Fruit fly (Drosophila melanogaster) whole organism, pupa: Measurements from ENCODE around the gene CG44325.

Source experiments
- CG10348 ChIP-seq: fragments of 200-800 bp; sonication (Bioruptor generic); IDR thresholded peaks from 2 replicates; pipeline ENCODE4 v1.3.6; 2022; ENCODE audit warnings: missing biosample characterization, missing genetic modification characterization
- CG12605 ChIP-seq: fragments of 200-800 bp; sonication (Bioruptor generic); IDR thresholded peaks from 2 replicates; pipeline ENCODE4 v1.3.6; 2022; ENCODE audit warnings: missing biosample characterization, missing genetic modification characterization
- CG13204 ChIP-seq: fragments of 200-800 bp; sonication (Bioruptor generic); optimal IDR thresholded peaks from 2 replicates; lab custom pipeline; 2018; ENCODE audit warnings: missing biosample characterization, mild to moderate bottlenecking, missing genetic modification characterization, moderate library complexity
- CG14655 ChIP-seq: fragments of 200-800 bp; sonication (Bioruptor generic); optimal IDR thresholded peaks from 3 replicates; lab custom pipeline; 2017; ENCODE audit warnings: mild to moderate bottlenecking, missing biosample characterization, missing genetic modification reagents, missing genetic modification characterization
- CG15710 ChIP-seq: fragments of 200-800 bp; sonication (Bioruptor generic); optimal IDR thresholded peaks from 2 replicates; lab custom pipeline; 2018; ENCODE audit warnings: missing biosample characterization, mild to moderate bottlenecking, missing genetic modification characterization, moderate library complexity
- CG17806 ChIP-seq: fragments of 200-800 bp; sonication (Bioruptor generic); optimal IDR thresholded peaks from 2 replicates; lab custom pipeline; 2018; ENCODE audit warnings: missing biosample characterization, mild to moderate bottlenecking, missing genetic modification characterization, moderate library complexity
- CG32121 ChIP-seq: fragments of 200-800 bp; sonication (Bioruptor generic); IDR thresholded peaks from 2 replicates; pipeline ENCODE4 v1.3.6; 2022; ENCODE audit warnings: missing biosample characterization, missing genetic modification characterization
- CG34367 ChIP-seq: fragments of 200-800 bp; sonication (Bioruptor generic); optimal IDR thresholded peaks from 2 replicates; lab custom pipeline; 2018; ENCODE audit warnings: missing biosample characterization, mild to moderate bottlenecking, missing genetic modification characterization
- CG4496 ChIP-seq: fragments of 200-800 bp; sonication (Bioruptor generic); IDR thresholded peaks from 3 replicates; pipeline ENCODE4 v1.3.6; 2022; ENCODE audit warnings: missing biosample characterization, missing genetic modification characterization
- CG8159 ChIP-seq: fragments of 200-800 bp; sonication (Bioruptor generic); optimal IDR thresholded peaks from 3 replicates; lab custom pipeline; 2018; ENCODE audit warnings: missing biosample characterization, mild to moderate bottlenecking, missing genetic modification characterization, moderate library complexity
- CG8301 ChIP-seq: fragments of 200-800 bp; sonication (Bioruptor generic); optimal IDR thresholded peaks from 2 replicates; lab custom pipeline; 2018; ENCODE audit warnings: missing biosample characterization, mild to moderate bottlenecking, missing genetic modification characterization
- CG9948 ChIP-seq: fragments of 200-800 bp; sonication (Bioruptor generic); optimal IDR thresholded peaks from 2 replicates; lab custom pipeline; 2018; ENCODE audit warnings: missing biosample characterization, mild to moderate bottlenecking, missing genetic modification characterization, moderate library complexity
- D1 ChIP-seq: fragments of 200-800 bp; sonication (Bioruptor generic); optimal IDR thresholded peaks from 2 replicates; lab custom pipeline; 2018; ENCODE audit warnings: missing biosample characterization, mild to moderate bottlenecking, missing genetic modification characterization, moderate library complexity
- EcR ChIP-seq: fragments of 200-800 bp; sonication (Bioruptor generic); optimal IDR thresholded peaks from 3 replicates; lab custom pipeline; 2019; ENCODE audit warnings: missing biosample characterization, missing genetic modification characterization, mild to moderate bottlenecking, moderate library complexity, missing genetic modification reagents
- Ets98B ChIP-seq: fragments of 200-800 bp; sonication (Bioruptor generic); IDR thresholded peaks from 2 replicates; pipeline ENCODE4 v1.3.6; 2022; ENCODE audit warnings: missing biosample characterization, missing genetic modification characterization
- Pif1A ChIP-seq: fragments of 200-800 bp; sonication (Bioruptor generic); optimal IDR thresholded peaks from 3 replicates; lab custom pipeline; 2016; ENCODE audit warnings: missing biosample characterization, missing genetic modification characterization
- Pif1B ChIP-seq: fragments of 200-800 bp; sonication (Bioruptor generic); optimal IDR thresholded peaks from 3 replicates; lab custom pipeline; 2016; ENCODE audit warnings: missing biosample characterization, missing genetic modification characterization
- Snoo ChIP-seq: fragments of 200-800 bp; sonication (Bioruptor generic); optimal IDR thresholded peaks from 3 replicates; lab custom pipeline; 2017; ENCODE audit warnings: missing biosample characterization, mild to moderate bottlenecking, missing genetic modification characterization, inconsistent platforms
- fd96Ca ChIP-seq: fragments of 200-800 bp; sonication (Bioruptor generic); IDR thresholded peaks from 3 replicates; pipeline ENCODE4 v1.3.6; 2022; ENCODE audit warnings: missing biosample characterization, missing genetic modification characterization
- gl ChIP-seq: fragments of 200-800 bp; sonication (Bioruptor generic); optimal IDR thresholded peaks from 2 replicates; lab custom pipeline; 2018; ENCODE audit warnings: missing biosample characterization, mild to moderate bottlenecking, missing genetic modification characterization
- rn ChIP-seq: fragments of 200-800 bp; sonication (Bioruptor generic); IDR thresholded peaks from 2 replicates; pipeline ENCODE4 v1.3.6; 2022; ENCODE audit warnings: missing biosample characterization, missing genetic modification characterization

The CG44325 gene

DNA sequence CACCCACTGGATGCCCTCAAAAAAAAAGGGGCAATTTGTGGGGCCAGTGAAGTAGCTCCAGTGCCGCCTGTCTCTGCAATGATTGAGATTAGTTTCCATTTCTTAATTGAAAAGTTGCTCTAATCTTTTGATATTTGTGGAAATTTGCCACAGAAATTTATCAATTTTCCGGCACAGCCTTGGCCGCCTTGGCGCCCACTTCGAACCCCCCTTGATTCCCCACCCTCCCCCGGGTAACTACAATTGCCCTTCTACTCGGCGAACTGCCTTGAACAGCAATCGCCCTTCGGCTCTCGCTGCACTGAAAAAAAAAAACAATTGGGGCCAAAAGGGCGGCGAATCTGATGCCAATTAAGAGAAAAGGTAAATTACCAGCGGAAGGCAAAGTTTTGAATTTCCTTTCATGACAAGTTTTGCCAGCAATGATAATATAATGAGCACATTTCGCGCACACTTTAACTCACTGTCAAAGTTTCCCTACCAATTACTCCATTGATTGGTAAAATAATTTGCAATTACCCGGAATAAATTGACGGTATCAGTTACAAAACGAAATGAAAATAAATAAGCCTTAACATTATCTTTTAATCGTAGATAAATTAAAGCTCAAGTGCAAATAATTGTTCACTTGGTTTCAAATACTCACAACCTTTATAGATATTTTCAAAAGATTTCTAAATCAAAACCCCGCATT is 41.5 kb upstream of the CG44325 start:
- peak; percentile 1 for TF ChIP-seq CG14655 (GFP tag; lab: Kevin White, UChicago)
- no peak for TF ChIP-seq EcR (GFP tag; lab: Kevin White, UChicago)

DNA sequence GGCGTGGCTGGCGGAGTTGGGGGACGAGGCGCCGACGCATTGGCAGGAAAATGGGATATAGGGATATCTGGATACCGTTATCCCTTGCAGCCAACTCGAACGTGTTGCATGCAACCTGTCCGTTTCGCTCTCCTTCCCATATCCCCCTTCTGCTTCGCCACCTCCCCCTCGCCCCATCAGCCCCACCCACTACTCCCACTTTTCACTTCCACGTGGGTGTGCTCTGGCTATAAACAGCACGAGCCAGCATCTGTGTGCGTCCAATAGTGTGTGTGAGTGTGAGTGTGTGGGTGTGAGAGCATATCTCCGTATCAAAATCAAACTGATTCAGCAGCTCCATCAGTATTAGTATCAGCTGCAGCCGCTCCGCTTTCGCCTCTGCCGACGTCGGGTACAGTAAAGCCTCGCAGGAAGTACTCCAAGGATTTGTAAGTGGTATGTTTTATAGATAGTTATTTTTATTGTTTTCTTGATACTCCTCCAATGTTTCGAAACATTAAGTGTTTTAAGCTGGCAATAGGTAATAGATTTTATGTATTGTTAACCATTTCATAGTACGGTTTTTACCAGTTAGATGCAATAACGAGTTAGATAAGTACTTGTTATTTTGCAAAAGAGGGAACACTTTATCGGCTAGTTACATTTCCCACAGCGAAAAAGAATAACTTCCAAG is 40.8 kb upstream of the CG44325 start:
- TF ChIP-seq CG32121: no peak
- TF ChIP-seq CG8301 (tag; lab: Kevin White, UChicago): peak; percentile 45
- no peak for TF ChIP-seq CG9948 (tag; lab: Kevin White, UChicago)
- peak; percentile 46; the same call in 1 of the 3 replicates for TF ChIP-seq fd96Ca (GFP tag; lab: Robert Waterston, UW)
- TF ChIP-seq CG34367: no peak
- no peak for TF ChIP-seq CG13204 (GFP tag; lab: Kevin White, UChicago)
- no peak for TF ChIP-seq EcR (GFP tag; lab: Kevin White, UChicago)
- no peak for TF ChIP-seq rn
- no peak for TF ChIP-seq gl
- TF ChIP-seq CG14655 (GFP tag; lab: Kevin White, UChicago): peak; percentile 63
- TF ChIP-seq D1 (tag; lab: Kevin White, UChicago): no peak
- no peak for TF ChIP-seq Ets98B
- no peak for TF ChIP-seq Pif1B (GFP tag; lab: Kevin White, UChicago)
- no peak for TF ChIP-seq Snoo
- TF ChIP-seq CG10348 (GFP tag; lab: Robert Waterston, UW): no peak
- TF ChIP-seq CG15710 (tag; lab: Kevin White, UChicago): no peak
- TF ChIP-seq Pif1A (GFP tag; lab: Kevin White, UChicago): no peak
- TF ChIP-seq CG17806 (tag; lab: Kevin White, UChicago): peak; percentile 18
- 0 out of 3 replicates have a peak, but pooled peaks have one; percentile 38 for TF ChIP-seq CG4496 (GFP tag; lab: Robert Waterston, UW)
- TF ChIP-seq CG8159 (tag; lab: Kevin White, UChicago): peak; percentile 47
- TF ChIP-seq, all 21 proteins: peak for 6

DNA sequence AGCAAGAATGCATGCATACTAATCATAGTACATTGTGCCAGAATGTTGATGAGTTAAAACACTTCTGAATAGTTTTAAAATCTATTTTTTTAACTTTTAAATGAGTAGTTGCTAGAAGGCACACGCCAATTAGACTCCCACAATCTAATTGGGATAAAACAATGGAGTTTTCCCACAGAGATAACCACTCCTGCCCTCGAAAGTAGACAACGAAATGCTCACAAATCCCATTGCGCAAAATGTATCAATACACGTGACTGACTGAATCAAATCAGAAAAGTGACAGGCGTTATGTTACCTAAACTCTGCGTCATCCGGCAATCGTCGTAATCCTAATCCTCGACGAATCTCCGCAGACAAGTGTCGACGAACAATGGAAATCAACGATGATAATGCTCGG is 39.5 kb upstream of the CG44325 start:
- no peak for TF ChIP-seq D1 (tag; lab: Kevin White, UChicago)
- TF ChIP-seq CG12605 (GFP tag; lab: Robert Waterston, UW): no peak
- no peak for TF ChIP-seq CG8159 (tag; lab: Kevin White, UChicago)

DNA sequence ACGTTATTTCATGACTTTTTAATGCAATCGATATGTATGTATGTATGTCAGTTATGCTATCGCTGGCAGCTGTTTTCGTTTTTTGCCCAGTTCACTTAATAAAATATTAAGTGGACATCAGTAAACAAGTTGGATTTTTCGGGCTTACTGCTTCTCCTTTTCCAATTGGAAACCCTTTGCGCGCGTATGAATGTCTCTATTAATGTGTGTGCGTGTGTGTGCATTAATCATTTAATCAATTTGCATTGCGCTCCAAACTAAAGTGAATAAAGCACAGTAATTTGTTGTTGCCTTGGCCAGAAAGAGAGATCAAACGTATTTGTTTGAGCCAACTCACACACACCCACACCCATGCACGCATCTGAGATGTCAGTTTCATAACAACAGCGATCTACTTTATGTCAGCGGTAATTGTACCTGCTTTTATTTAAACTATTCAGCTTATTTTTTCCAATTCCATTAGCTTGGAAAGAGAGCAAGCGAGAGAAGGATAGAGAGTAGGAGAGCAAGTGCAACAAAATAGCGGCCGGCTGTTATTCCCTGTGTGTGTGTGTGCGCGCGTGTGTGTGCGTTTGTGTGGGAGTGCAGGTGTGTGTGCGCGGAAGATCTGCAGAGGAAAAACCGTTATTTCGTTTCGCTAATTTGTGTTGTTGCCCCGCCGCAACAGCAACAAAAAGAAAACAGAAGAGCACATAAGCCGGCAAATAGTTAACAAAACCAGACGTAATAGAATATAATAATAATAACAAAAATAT is 32.0 kb upstream of the CG44325 start:
- TF ChIP-seq CG34367 (no peak), CG32121 (no peak), CG10348 (GFP tag; lab: Robert Waterston, UW) (no peak), CG15710 (tag; lab: Kevin White, UChicago) (no peak), CG13204 (GFP tag; lab: Kevin White, UChicago) (no peak), Snoo (no peak), CG4496 (GFP tag; lab: Robert Waterston, UW) (no peak), Ets98B (no peak), EcR (GFP tag; lab: Kevin White, UChicago) (no peak), gl (no peak), CG12605 (GFP tag; lab: Robert Waterston, UW) (no peak), CG14655 (GFP tag; lab: Kevin White, UChicago) (no peak), CG9948 (tag; lab: Kevin White, UChicago) (no peak), Pif1A (GFP tag; lab: Kevin White, UChicago) (no peak), CG8159 (tag; lab: Kevin White, UChicago) (no peak)

DNA sequence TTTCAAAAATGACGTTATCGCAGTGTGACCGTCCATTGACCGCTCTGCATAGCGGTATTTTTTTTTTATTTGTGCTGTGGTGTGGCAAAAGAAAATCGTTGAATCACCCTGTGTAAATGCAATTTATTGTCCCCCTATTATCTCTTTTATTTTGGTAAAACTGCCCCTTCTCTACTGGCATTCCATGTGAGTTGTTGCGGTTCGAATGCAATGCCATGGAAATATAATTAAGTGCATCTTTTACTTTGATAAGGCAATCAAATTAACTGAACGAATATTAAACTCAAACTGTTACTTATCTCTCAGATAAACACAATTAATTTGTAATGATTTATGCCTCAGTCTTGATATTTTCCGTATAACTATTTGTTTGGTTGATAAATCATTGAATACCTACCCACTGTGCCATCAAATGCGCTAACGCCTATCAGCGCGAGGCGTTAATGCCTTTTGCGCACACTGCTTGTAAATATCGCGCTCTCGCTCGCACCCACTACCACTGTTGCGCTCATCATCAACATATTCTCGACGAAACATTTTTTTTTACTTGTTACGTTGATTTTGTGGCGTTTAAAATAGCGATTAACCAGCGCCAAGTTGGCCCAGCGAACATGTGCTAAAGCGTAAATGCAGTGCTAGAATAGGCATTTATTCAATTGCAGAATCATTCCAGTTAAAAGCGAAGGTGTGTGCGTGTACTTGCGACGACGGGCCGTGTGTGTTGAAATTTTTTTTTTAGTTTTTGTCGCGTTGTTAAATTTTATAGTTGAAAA is 31.0 kb upstream of the CG44325 start:
- TF ChIP-seq fd96Ca (GFP tag; lab: Robert Waterston, UW) (no peak; the same call in 2 of the 3 replicates), Snoo (peak; percentile 23), Ets98B (no peak; the same call in 1 of the 2 replicates), CG8159 (tag; lab: Kevin White, UChicago) (peak; percentile 40), CG12605 (GFP tag; lab: Robert Waterston, UW) (no peak), CG8301 (tag; lab: Kevin White, UChicago) (peak; percentile 41), CG15710 (tag; lab: Kevin White, UChicago) (peak; percentile 32), CG32121 (no peak), CG9948 (tag; lab: Kevin White, UChicago) (peak; percentile 50), CG4496 (GFP tag; lab: Robert Waterston, UW) (peak; percentile 57; the same call in 1 of the 3 replicates), CG34367 (peak; percentile 45), rn (no peak)
- TF ChIP-seq, all 21 proteins: peak for 7
